Worm (Caenorhabditis elegans): ENCODE measurements around the gene srz-9.

ce11 chrIII:1220012-1220411 lies 43.8 kb upstream of the srz-9 start:
- TF ChIP-seq F13C5.2 (tag; optimal IDR thresholded peaks at IDR 0.05) (no peak), ceh-36 (tag; optimal IDR thresholded peaks at IDR 0.05) (no peak), sea-1 (GFP tag; conservative IDR thresholded peaks at IDR 0.05) (no peak), flt-1 (GFP tag; IDR thresholded peaks at IDR 0.05) (no peak), ama-1 (optimal IDR thresholded peaks at IDR 0.05) (no peak)

All from whole organism, early embryonic.